Fruit fly (Drosophila melanogaster): Measurements from ENCODE around the gene dpr14.

- TF ChIP-seq Snoo (tag; optimal IDR thresholded peaks at IDR 0.05) (no peak), CG10348 (GFP tag; IDR thresholded peaks at IDR 0.05) (no peak)
Measured at dm6 chrX:7866868-7867267, 41.2 kb downstream of the dpr14 start, which contains the start of gene Ir7b.

All from whole organism, pupa.